Worm (Caenorhabditis elegans): Measurements from ENCODE around the gene fipr-15.

DNA sequence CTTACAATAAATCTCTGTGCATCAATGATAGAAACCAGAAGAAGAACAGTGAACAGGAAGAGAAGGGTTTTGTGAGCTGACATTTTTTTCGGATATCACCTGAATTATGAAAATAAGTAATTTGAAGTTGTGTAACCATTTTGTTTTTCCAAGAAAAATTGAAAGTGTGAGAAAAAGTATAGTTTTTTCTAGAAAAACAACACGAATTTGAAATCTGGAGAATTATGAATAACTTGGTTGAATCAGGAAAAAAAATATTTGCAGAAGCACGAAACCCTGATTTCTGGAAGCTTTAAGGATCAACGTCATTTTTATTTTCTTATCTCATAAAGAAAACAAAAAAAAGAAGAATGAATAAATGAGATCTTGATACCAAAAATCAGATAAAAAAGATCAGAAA is 5.8 kb upstream of the fipr-15 start, which contains the start of gene F13E9.12:
- TF ChIP-seq nhr-12 (tag; optimal IDR thresholded peaks at IDR 0.05) (no peak), R02D3.7 (tag; optimal IDR thresholded peaks at IDR 0.05) (no peak), fkh-10 (GFP tag; optimal IDR thresholded peaks at IDR 0.05) (no peak), mml-1 (tag; optimal IDR thresholded peaks at IDR 0.05) (no peak), hmg-11 (tag; optimal IDR thresholded peaks at IDR 0.05) (no peak), aly-2 (tag; optimal IDR thresholded peaks at IDR 0.05) (no peak), unc-39 (tag; optimal IDR thresholded peaks at IDR 0.05) (no peak), ceh-28 (tag; optimal IDR thresholded peaks at IDR 0.05) (no peak)

Data from whole organism, L3 larva.